Worm (Caenorhabditis elegans) whole organism, young adult: ENCODE results near the gene F36H5.9.

ENCODE experiments used
- F23B12.7 ChIP-seq: sonication (generic microtip); optimal IDR thresholded peaks from 2 replicates; lab custom pipeline; 2017; ENCODE audit warnings: missing genetic modification characterization, mild to moderate bottlenecking, missing compliant biosample characterization, antibody characterized with exemption, moderate library complexity; ENCODE audit not compliant: insufficient read depth
- F49E8.2 ChIP-seq: sonication (generic microtip); optimal IDR thresholded peaks from 3 replicates; lab custom pipeline; 2017; ENCODE audit warnings: missing genetic modification characterization, mild to moderate bottlenecking, missing compliant biosample characterization, antibody characterized with exemption, moderate library complexity; ENCODE audit not compliant: insufficient read depth
- F55B11.4 ChIP-seq: sonication (generic microtip); optimal IDR thresholded peaks from 2 replicates; lab custom pipeline; 2016; ENCODE audit warnings: missing compliant biosample characterization, missing genetic modification characterization, borderline replicate concordance; ENCODE audit not compliant: insufficient read depth
- F57C9.4 ChIP-seq: sonication (generic microtip); optimal IDR thresholded peaks from 2 replicates; lab custom pipeline; 2017; ENCODE audit warnings: mild to moderate bottlenecking, missing genetic modification characterization, missing compliant biosample characterization
- ama-1 ChIP-seq, 3 experiments: fragments of 150-350 bp in 1 of 3; sonication (generic microtip) in 2 of 3; optimal IDR thresholded peaks; 2 replicates each; lab custom pipeline; 2014 to 2018; ENCODE audit warnings: missing biosample characterization in 2 of 3, missing genetic modification characterization in 2 of 3, missing genetic modification reagents in 2 of 3
- aptf-2 ChIP-seq: fragments of 200-800 bp; sonication (Bioruptor generic); conservative IDR thresholded peaks from 2 replicates; pipeline ENCODE4 v1.3.6; 2022; ENCODE audit warnings: missing genetic modification reagents, missing genetic modification characterization, missing compliant biosample characterization
- attf-3 ChIP-seq: fragments of 200-800 bp; sonication (Bioruptor generic); conservative IDR thresholded peaks from 2 replicates; pipeline ENCODE4 v1.3.6; 2022; ENCODE audit warnings: missing genetic modification reagents, missing genetic modification characterization, missing compliant biosample characterization
- ccch-3 ChIP-seq: fragments of 200-800 bp; sonication (Bioruptor generic); optimal IDR thresholded peaks from 2 replicates; lab custom pipeline; 2018; ENCODE audit warnings: mild to moderate bottlenecking, missing genetic modification characterization, missing compliant biosample characterization
- cebp-1 ChIP-seq, 2 experiments: fragments of 200-800 bp in 1 of 2; sonication (Bioruptor generic) in 1 of 2; sonication (generic microtip) in 1 of 2; IDR thresholded peaks in 1 of 2; optimal IDR thresholded peaks in 1 of 2; 2 replicates each; pipeline versions ENCODE4 v1.3.6 to Lab custom; 2017 to 2022; ENCODE audit warnings: missing compliant biosample characterization in 2 of 2, missing genetic modification characterization in 2 of 2, mild to moderate bottlenecking in 1 of 2, missing genetic modification reagents in 1 of 2, moderate library complexity in 1 of 2
- ceh-100 ChIP-seq: fragments of 200-800 bp; sonication (Bioruptor generic); IDR thresholded peaks from 2 replicates; pipeline ENCODE4 v1.3.6; 2022; ENCODE audit warnings: missing genetic modification reagents, missing genetic modification characterization, missing compliant biosample characterization
- ceh-91 ChIP-seq: fragments of 200-800 bp; sonication (Bioruptor generic); IDR thresholded peaks from 2 replicates; pipeline ENCODE4 v1.3.6; 2022; ENCODE audit warnings: missing genetic modification reagents, missing genetic modification characterization, missing compliant biosample characterization
- die-1 ChIP-seq: sonication (generic microtip); optimal IDR thresholded peaks from 2 replicates; lab custom pipeline; 2016; ENCODE audit warnings: missing genotype, mild to moderate bottlenecking, missing genetic modification characterization, missing compliant biosample characterization
- dpff-1 ChIP-seq: sonication (generic microtip); optimal IDR thresholded peaks from 2 replicates; lab custom pipeline; 2017; ENCODE audit warnings: mild to moderate bottlenecking, missing genetic modification characterization, missing compliant biosample characterization
- dpl-1 ChIP-seq: fragments of 150-350 bp; optimal IDR thresholded peaks from 2 replicates; lab custom pipeline; 2014; ENCODE audit warnings: missing biosample characterization, missing genetic modification reagents, missing genetic modification characterization
- efl-1 ChIP-seq: fragments of 150-350 bp; optimal IDR thresholded peaks from 2 replicates; lab custom pipeline; 2014; ENCODE audit warnings: missing biosample characterization, missing genetic modification reagents, missing genetic modification characterization
- hmg-1.2 ChIP-seq: fragments of 200-800 bp; sonication (Bioruptor generic); IDR thresholded peaks from 2 replicates; pipeline ENCODE4 v1.3.6; 2022; ENCODE audit warnings: missing genetic modification reagents, missing genetic modification characterization, missing compliant biosample characterization
- lin-35 ChIP-seq, 3 experiments: fragments of 150-350 bp in 2 of 3; sonication (generic microtip) in 1 of 3; optimal IDR thresholded peaks; 2 replicates each; lab custom pipeline; 2014 to 2018; ENCODE audit warnings: missing biosample characterization in 3 of 3, missing genetic modification characterization in 3 of 3, missing genetic modification reagents in 3 of 3
- lsl-1 ChIP-seq: fragments of 200-800 bp; sonication (Bioruptor generic); optimal IDR thresholded peaks from 2 replicates; lab custom pipeline; 2018; ENCODE audit warnings: mild to moderate bottlenecking, missing genetic modification characterization, moderate library complexity, missing compliant biosample characterization
- mcd-1 ChIP-seq: fragments of 200-800 bp; sonication (Bioruptor generic); IDR thresholded peaks from 2 replicates; pipeline ENCODE4 v1.3.6; 2022; ENCODE audit warnings: missing genetic modification reagents, missing genetic modification characterization, missing compliant biosample characterization
- mxl-1 ChIP-seq: sonication (generic microtip); optimal IDR thresholded peaks from 2 replicates; lab custom pipeline; 2016; ENCODE audit warnings: missing genetic modification characterization, missing compliant biosample characterization
- nfyb-1 ChIP-seq: fragments of 200-800 bp; sonication (Bioruptor generic); IDR thresholded peaks from 2 replicates; pipeline ENCODE4 v1.3.6; 2022; ENCODE audit warnings: missing genetic modification reagents, missing genetic modification characterization, missing compliant biosample characterization
- nhr-120 ChIP-seq: fragments of 200-800 bp; sonication (Bioruptor generic); IDR thresholded peaks from 2 replicates; pipeline ENCODE4 v1.3.6; 2022; ENCODE audit warnings: missing genetic modification characterization, missing compliant biosample characterization
- nhr-90 ChIP-seq: sonication (generic microtip); optimal IDR thresholded peaks from 2 replicates; lab custom pipeline; 2016; ENCODE audit warnings: missing genotype, mild to moderate bottlenecking, missing genetic modification characterization, missing compliant biosample characterization
- pbrm-1 ChIP-seq: fragments of 200-800 bp; sonication (Bioruptor generic); IDR thresholded peaks from 2 replicates; pipeline ENCODE4 v1.3.6; 2022; ENCODE audit warnings: missing genetic modification reagents, missing genetic modification characterization, missing compliant biosample characterization
- rec-8 ChIP-seq, 2 experiments: sonication (generic microtip); optimal IDR thresholded peaks; 2 replicates each; lab custom pipeline; 2016; ENCODE audit warnings: mild to moderate bottlenecking in 2 of 2, missing genetic modification characterization in 2 of 2, missing genetic modification reagents in 2 of 2, missing genotype in 2 of 2, missing biosample characterization in 1 of 2, missing compliant biosample characterization in 1 of 2, moderate library complexity in 1 of 2
- snpc-1.3 ChIP-seq: sonication (generic microtip); optimal IDR thresholded peaks from 2 replicates; lab custom pipeline; 2017; ENCODE audit warnings: missing genetic modification characterization, mild to moderate bottlenecking, missing compliant biosample characterization, antibody characterized with exemption, moderate library complexity, missing genotype, missing genetic modification reagents; ENCODE audit not compliant: insufficient read depth
- sptf-2 ChIP-seq: fragments of 200-800 bp; sonication (Bioruptor generic); optimal IDR thresholded peaks from 2 replicates; lab custom pipeline; 2018; ENCODE audit warnings: mild to moderate bottlenecking, missing genetic modification characterization, missing compliant biosample characterization
- tbp1 ChIP-seq: fragments of 200-800 bp; sonication (Bioruptor generic); optimal IDR thresholded peaks from 2 replicates; lab custom pipeline; 2018; ENCODE audit warnings: mild to moderate bottlenecking, missing genetic modification characterization, missing compliant biosample characterization
- xnd-1 ChIP-seq: sonication (generic microtip); optimal IDR thresholded peaks from 2 replicates; lab custom pipeline; 2016; ENCODE audit warnings: missing genotype, missing genetic modification reagents, missing genetic modification characterization, missing compliant biosample characterization
- zim-3 ChIP-seq: sonication (generic microtip); optimal IDR thresholded peaks from 2 replicates; lab custom pipeline; 2017; ENCODE audit warnings: mild to moderate bottlenecking, missing genetic modification characterization, moderate library complexity, missing compliant biosample characterization
- ztf-3 ChIP-seq: fragments of 200-800 bp; sonication (Bioruptor generic); optimal IDR thresholded peaks from 2 replicates; lab custom pipeline; 2018; ENCODE audit warnings: mild to moderate bottlenecking, missing genetic modification characterization, missing compliant biosample characterization
- ztf-6 ChIP-seq: fragments of 200-800 bp; sonication (Bioruptor generic); IDR thresholded peaks from 2 replicates; pipeline ENCODE4 v1.3.6; 2022; ENCODE audit warnings: missing genetic modification reagents, missing genetic modification characterization, missing compliant biosample characterization

The F36H5.9 gene

DNA sequence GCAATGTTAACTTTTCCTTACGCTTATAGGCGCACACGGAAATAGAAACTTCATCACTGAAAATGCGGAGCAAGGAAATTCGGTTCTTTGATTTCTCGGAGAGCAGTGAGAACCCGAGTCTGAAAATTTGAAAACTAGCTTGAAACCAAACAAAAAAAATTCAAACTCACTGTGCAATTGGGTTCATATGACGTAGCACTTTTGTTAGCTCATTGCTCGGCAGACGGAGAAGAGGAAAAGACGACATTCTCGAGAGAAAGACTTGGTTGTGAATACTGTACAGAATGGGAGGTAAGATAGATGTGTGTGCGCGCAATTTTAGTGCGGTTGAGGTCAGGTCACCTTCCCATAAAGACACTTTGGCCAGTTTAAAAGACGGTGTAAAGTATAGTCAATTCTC is 2.5 kb downstream of the F36H5.9 start, which contains the start of the genes F36H5.13 and F36H5.8:
F36H5.13 (minus strand) TSS at position 101 of the 400 bp plus-strand sequence.
F36H5.8 (minus strand) TSS at position 274 of the 400 bp plus-strand sequence.
- TF ChIP-seq dpl-1 (no peak), ccch-3 (GFP tag; lab: Kevin White, UChicago) (no peak), rec-8 (tag; optimal IDR thresholded peaks at IDR 0.05; lab: Kevin White, UChicago) (no peak), hmg-1.2 (GFP tag; lab: Robert Waterston, UW) (no peak), ama-1 (optimal IDR thresholded peaks at IDR 0.05; lab: Kevin White, UChicago) (no peak), ama-1 (GFP tag; optimal IDR thresholded peaks at IDR 0.05; lab: Kevin White, UChicago) (no peak), ceh-100 (GFP tag; lab: Robert Waterston, UW) (no peak)

- TF ChIP-seq ceh-91 (no peak), sptf-2 (GFP tag; lab: Kevin White, UChicago) (no peak), F57C9.4 (tag; lab: Kevin White, UChicago) (no peak), nfyb-1 (no peak), dpff-1 (tag; lab: Kevin White, UChicago) (no peak), xnd-1 (no peak), mcd-1 (GFP tag; lab: Robert Waterston, UW) (no peak)
Measured at ce11 chrII:1744183-1744582, 8.7 kb downstream of the F36H5.9 start, which contains the start of gene clec-19. TSS of gene clec-19 (plus strand) at chrII:1744483.

- TF ChIP-seq nhr-120 (GFP tag; lab: Robert Waterston, UW) (no peak), nhr-90 (tag; lab: Kevin White, UChicago) (no peak), mcd-1 (GFP tag; lab: Robert Waterston, UW) (no peak), ztf-3 (GFP tag; lab: Kevin White, UChicago) (no peak)
Measured at ce11 chrII:1742535-1742934, 10.4 kb downstream of the F36H5.9 start, which contains the start of gene F36H5.12. TSS of gene F36H5.12 (plus strand) at chrII:1742835.

DNA sequence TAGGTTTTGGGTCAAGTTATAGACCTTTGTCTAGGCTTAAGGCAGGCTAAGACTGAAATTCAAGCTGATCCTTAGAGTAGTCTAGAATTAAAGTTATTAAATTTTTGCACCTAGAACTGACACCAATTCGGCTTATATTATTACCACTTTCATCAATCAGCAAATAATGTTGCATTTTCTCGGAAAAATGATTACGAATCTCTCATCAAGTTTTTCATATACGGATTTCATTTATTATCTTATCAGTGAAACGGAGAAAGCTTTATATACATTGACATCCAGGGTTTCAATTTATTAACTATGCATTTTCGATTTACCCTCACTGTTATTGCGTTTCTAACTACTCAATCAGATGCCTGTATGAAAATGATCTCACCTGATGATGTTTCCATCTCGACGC is 11.6 kb downstream of the F36H5.9 start, which contains the start of gene K07G6.1:
K07G6.1 (plus strand) TSS at position 301 of the 400 bp plus-strand sequence.
- TF ChIP-seq rec-8 (tag; optimal IDR thresholded peaks at IDR 0.05; lab: Kevin White, UChicago) (no peak), mxl-1 (tag; lab: Kevin White, UChicago) (no peak), cebp-1 (GFP tag; IDR thresholded peaks at IDR 0.05; lab: Robert Waterston, UW) (no peak), cebp-1 (tag; optimal IDR thresholded peaks at IDR 0.05; lab: Kevin White, UChicago) (no peak), attf-3 (GFP tag; lab: Robert Waterston, UW) (no peak), die-1 (tag; lab: Kevin White, UChicago) (no peak), tbp1 (GFP tag; lab: Kevin White, UChicago) (no peak), lsl-1 (no peak), F49E8.2 (tag; lab: Kevin White, UChicago) (no peak), F55B11.4 (tag; lab: Kevin White, UChicago) (no peak)

ce11 chrII:1738844-1739243 is 14.0 kb downstream of the F36H5.9 start, which contains the start of the genes irld-9 and irld-33:
TSS of gene irld-9 (minus strand) at chrII:1738944.
TSS of gene irld-33 (plus strand) at chrII:1739052.
- no peak for TF ChIP-seq F23B12.7 (tag; lab: Kevin White, UChicago)
- no peak for TF ChIP-seq ztf-6 (GFP tag; lab: Robert Waterston, UW)
- TF ChIP-seq sptf-2 (GFP tag; lab: Kevin White, UChicago) = no peak
- TF ChIP-seq, all 124 proteins: peak for 0

DNA sequence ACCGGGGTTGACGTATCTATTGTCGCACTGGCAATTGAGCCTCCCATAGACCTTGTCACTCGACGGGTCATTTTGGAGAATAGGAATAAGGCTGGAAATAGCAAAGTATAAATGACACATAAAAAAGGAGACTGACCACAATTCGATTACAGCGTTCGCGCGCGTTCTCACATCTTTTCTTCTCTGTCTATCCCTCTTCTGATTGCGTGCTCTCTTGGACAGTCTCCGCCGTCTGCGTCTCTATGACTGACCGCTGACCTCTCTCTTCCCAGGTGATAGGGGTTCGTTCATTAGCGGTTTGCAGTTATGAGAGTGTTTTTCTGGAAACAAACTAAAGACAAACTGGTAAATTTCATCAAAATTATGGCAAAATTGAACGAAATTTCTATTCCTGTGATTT is 16.5 kb downstream of the F36H5.9 start, which contains the start of gene ceh-83:
ceh-83 (minus strand) TSS at position 181 of the 400 bp plus-strand sequence.
- TF ChIP-seq lin-35 (GFP tag; optimal IDR thresholded peaks at IDR 0.05; lab: Kevin White, UChicago) = no peak
- TF ChIP-seq aptf-2 (GFP tag; lab: Robert Waterston, UW) = 0 out of 2 replicates have a peak, but pooled peaks have one; percentile 52
- TF ChIP-seq pbrm-1 = 0 out of 2 replicates have a peak, but pooled peaks have one; percentile 25
- no peak for TF ChIP-seq efl-1
- no peak for TF ChIP-seq zim-3 (tag; lab: Kevin White, UChicago)
- no peak for TF ChIP-seq snpc-1.3 (tag; lab: Kevin White, UChicago)
- peak; percentile 92 for TF ChIP-seq hmg-1.2 (GFP tag; lab: Robert Waterston, UW)
- no peak for TF ChIP-seq lsl-1
